Worm (Caenorhabditis elegans): ENCODE measurements around the gene Y75B12B.10.
A peak's percentile ranks its signal among the peaks of the same experiment; 100 is the strongest.

Gene Y75B12B.10

ce11 chrV:15181899-15182298 is 18.0 kb upstream of the Y75B12B.10 start:
- TF ChIP-seq klf-2 (GFP tag; conservative IDR thresholded peaks at IDR 0.05) (no peak), med-1 (GFP tag; optimal IDR thresholded peaks at IDR 0.05; ENCODE audit: insufficient read depth) (no peak), ref-1 (GFP tag; conservative IDR thresholded peaks at IDR 0.05) (no peak)

- no peak for TF ChIP-seq flt-1 (GFP tag; IDR thresholded peaks at IDR 0.05)
- no peak for TF ChIP-seq cog-1 (tag; optimal IDR thresholded peaks at IDR 0.05)
- no peak for TF ChIP-seq T22C8.4 (GFP tag; IDR thresholded peaks at IDR 0.05)
- no peak for TF ChIP-seq ztf-29 (GFP tag; IDR thresholded peaks at IDR 0.05)
- TF ChIP-seq ztf-23 (GFP tag; IDR thresholded peaks at IDR 0.05): no peak
- no peak for TF ChIP-seq med-1 (GFP tag; optimal IDR thresholded peaks at IDR 0.05; ENCODE audit: insufficient read depth)
- no peak for TF ChIP-seq klf-2 (GFP tag; conservative IDR thresholded peaks at IDR 0.05)
- no peak for TF ChIP-seq ref-1 (GFP tag; conservative IDR thresholded peaks at IDR 0.05)
- no peak for TF ChIP-seq tab-1 (GFP tag; IDR thresholded peaks at IDR 0.05)
Observed at ce11 chrV:15182407-15182806, 17.5 kb upstream of the Y75B12B.10 start, which contains the start of gene fbxa-84. TSS of gene fbxa-84 (plus strand) at chrV:15182440.

ce11 chrV:15184097-15185040 is 15.5 kb upstream of the Y75B12B.10 start, which contains the start of gene Y75B12B.1:
TSS of gene Y75B12B.1 (plus strand) at chrV:15184699.
- TF ChIP-seq klf-2 (GFP tag; conservative IDR thresholded peaks at IDR 0.05): no peak
- no peak for TF ChIP-seq ztf-29 (GFP tag; IDR thresholded peaks at IDR 0.05)
- no peak for TF ChIP-seq ref-1 (GFP tag; conservative IDR thresholded peaks at IDR 0.05)
- TF ChIP-seq cog-1 (tag; optimal IDR thresholded peaks at IDR 0.05): no peak
- no peak for TF ChIP-seq ztf-23 (GFP tag; IDR thresholded peaks at IDR 0.05)
- no peak for TF ChIP-seq T22C8.4 (GFP tag; IDR thresholded peaks at IDR 0.05)
- TF ChIP-seq tab-1 (GFP tag; IDR thresholded peaks at IDR 0.05): no peak
- no peak for TF ChIP-seq flt-1 (GFP tag; IDR thresholded peaks at IDR 0.05)
- no peak for TF ChIP-seq med-1 (GFP tag; optimal IDR thresholded peaks at IDR 0.05; ENCODE audit: insufficient read depth)

ce11 chrV:15186259-15186927 is 13.5 kb upstream of the Y75B12B.10 start, which contains the start of gene Y75B12B.3:
TSS of gene Y75B12B.3 (minus strand) at chrV:15186279.
- TF ChIP-seq flt-1 (GFP tag; IDR thresholded peaks at IDR 0.05) (no peak), med-1 (GFP tag; optimal IDR thresholded peaks at IDR 0.05; ENCODE audit: insufficient read depth) (no peak)

ce11 chrV:15187083-15188057 is 12.5 kb upstream of the Y75B12B.10 start, which contains the start of the genes cyn-7 and bath-36:
TSS of gene cyn-7 (minus strand) at chrV:15187378.
TSS of gene bath-36 (plus strand) at chrV:15187888.
- peak; percentile 24; the same call in 1 of the 2 replicates for TF ChIP-seq flt-1 (GFP tag; IDR thresholded peaks at IDR 0.05)
- TF ChIP-seq med-1 (GFP tag; optimal IDR thresholded peaks at IDR 0.05; ENCODE audit: insufficient read depth): no peak

- TF ChIP-seq flt-1 (GFP tag; IDR thresholded peaks at IDR 0.05): no peak
- no peak for TF ChIP-seq ztf-23 (GFP tag; IDR thresholded peaks at IDR 0.05)
- TF ChIP-seq tab-1 (GFP tag; IDR thresholded peaks at IDR 0.05): no peak
- TF ChIP-seq cog-1 (tag; optimal IDR thresholded peaks at IDR 0.05): no peak
- TF ChIP-seq med-1 (GFP tag; optimal IDR thresholded peaks at IDR 0.05; ENCODE audit: insufficient read depth): no peak
- TF ChIP-seq ref-1 (GFP tag; conservative IDR thresholded peaks at IDR 0.05): no peak
- no peak for TF ChIP-seq klf-2 (GFP tag; conservative IDR thresholded peaks at IDR 0.05)
Observed at ce11 chrV:15189567-15189966, 10.3 kb upstream of the Y75B12B.10 start, which contains the start of gene cyn-3. TSS of gene cyn-3 (plus strand) at chrV:15189927.

ce11 chrV:15190903-15191302 is 9.0 kb upstream of the Y75B12B.10 start, which contains the start of gene Y75B12B.11:
TSS of gene Y75B12B.11 (plus strand) at chrV:15191296.
- TF ChIP-seq tab-1 (GFP tag; IDR thresholded peaks at IDR 0.05): peak; percentile 95
- peak; percentile 78 for TF ChIP-seq ref-1 (GFP tag; conservative IDR thresholded peaks at IDR 0.05)
- peak; percentile 86 for TF ChIP-seq ztf-29 (GFP tag; IDR thresholded peaks at IDR 0.05)
- TF ChIP-seq T22C8.4 (GFP tag; IDR thresholded peaks at IDR 0.05): peak; percentile 89
- peak; percentile 96 for TF ChIP-seq flt-1 (GFP tag; IDR thresholded peaks at IDR 0.05)
- peak; percentile 88 for TF ChIP-seq ztf-23 (GFP tag; IDR thresholded peaks at IDR 0.05)
- peak; percentile 51 for TF ChIP-seq med-1 (GFP tag; optimal IDR thresholded peaks at IDR 0.05; ENCODE audit: insufficient read depth)
- peak; percentile 80 for TF ChIP-seq klf-2 (GFP tag; conservative IDR thresholded peaks at IDR 0.05)
- peak; percentile 76 for TF ChIP-seq cog-1 (tag; optimal IDR thresholded peaks at IDR 0.05)

ce11 chrV:15191971-15192370 is 7.9 kb upstream of the Y75B12B.10 start:
- TF ChIP-seq T22C8.4 (GFP tag; IDR thresholded peaks at IDR 0.05) (no peak), klf-2 (GFP tag; conservative IDR thresholded peaks at IDR 0.05) (no peak), ref-1 (GFP tag; conservative IDR thresholded peaks at IDR 0.05) (no peak), ztf-29 (GFP tag; IDR thresholded peaks at IDR 0.05) (no peak), ztf-23 (GFP tag; IDR thresholded peaks at IDR 0.05) (no peak), flt-1 (GFP tag; IDR thresholded peaks at IDR 0.05) (no peak), tab-1 (GFP tag; IDR thresholded peaks at IDR 0.05) (no peak)

ce11 chrV:15192377-15192776 is 7.5 kb upstream of the Y75B12B.10 start, which contains the start of gene plc-2:
TSS of gene plc-2 (plus strand) at chrV:15192572.
- TF ChIP-seq tab-1 (GFP tag; IDR thresholded peaks at IDR 0.05) (no peak), klf-2 (GFP tag; conservative IDR thresholded peaks at IDR 0.05) (no peak), flt-1 (GFP tag; IDR thresholded peaks at IDR 0.05) (no peak), med-1 (GFP tag; optimal IDR thresholded peaks at IDR 0.05; ENCODE audit: insufficient read depth) (no peak), T22C8.4 (GFP tag; IDR thresholded peaks at IDR 0.05) (no peak), ref-1 (GFP tag; conservative IDR thresholded peaks at IDR 0.05) (no peak), ztf-29 (GFP tag; IDR thresholded peaks at IDR 0.05) (no peak), ztf-23 (GFP tag; IDR thresholded peaks at IDR 0.05) (no peak), cog-1 (tag; optimal IDR thresholded peaks at IDR 0.05) (no peak)
